Worm (Caenorhabditis elegans) whole organism, young adult: ENCODE results near the gene Y37E11AL.2.

Experiments
- F23B12.7 ChIP-seq: sonication (generic microtip); optimal IDR thresholded peaks from 2 replicates; lab custom pipeline; 2017; ENCODE audit warnings: missing genetic modification characterization, mild to moderate bottlenecking, missing compliant biosample characterization, antibody characterized with exemption, moderate library complexity; ENCODE audit not compliant: insufficient read depth
- F57C9.4 ChIP-seq: sonication (generic microtip); optimal IDR thresholded peaks from 2 replicates; lab custom pipeline; 2017; ENCODE audit warnings: mild to moderate bottlenecking, missing genetic modification characterization, missing compliant biosample characterization
- K11D2.4 ChIP-seq: fragments of 200-800 bp; sonication (Bioruptor generic); IDR thresholded peaks from 2 replicates; pipeline ENCODE4 v1.3.6; 2022; ENCODE audit warnings: missing genetic modification reagents, missing genetic modification characterization, missing compliant biosample characterization
- ama-1 ChIP-seq, 3 experiments: fragments of 150-350 bp in 1 of 3; sonication (generic microtip) in 2 of 3; optimal IDR thresholded peaks; 2 replicates each; lab custom pipeline; 2014 to 2018; ENCODE audit warnings: missing biosample characterization in 2 of 3, missing genetic modification characterization in 2 of 3, missing genetic modification reagents in 2 of 3
- athp-1 ChIP-seq: sonication (generic microtip); optimal IDR thresholded peaks from 2 replicates; lab custom pipeline; 2017; ENCODE audit warnings: mild to moderate bottlenecking, missing genetic modification characterization, missing compliant biosample characterization
- chd-7 ChIP-seq: sonication (generic microtip); optimal IDR thresholded peaks from 2 replicates; lab custom pipeline; 2016; ENCODE audit warnings: mild to moderate bottlenecking, missing genetic modification characterization, moderate library complexity, missing compliant biosample characterization
- efl-1 ChIP-seq: fragments of 150-350 bp; optimal IDR thresholded peaks from 2 replicates; lab custom pipeline; 2014; ENCODE audit warnings: missing biosample characterization, missing genetic modification reagents, missing genetic modification characterization
- gei-17 ChIP-seq: fragments of 200-800 bp; sonication (Bioruptor generic); optimal IDR thresholded peaks from 2 replicates; lab custom pipeline; 2018; ENCODE audit warnings: mild to moderate bottlenecking, missing genetic modification characterization, missing compliant biosample characterization
- madf-8 ChIP-seq: fragments of 200-800 bp; sonication (Bioruptor generic); conservative IDR thresholded peaks from 2 replicates; pipeline ENCODE4 v1.3.6; 2022; ENCODE audit warnings: missing genetic modification reagents, missing genetic modification characterization, missing compliant biosample characterization
- snpc-1.3 ChIP-seq: sonication (generic microtip); optimal IDR thresholded peaks from 2 replicates; lab custom pipeline; 2017; ENCODE audit warnings: missing genetic modification characterization, mild to moderate bottlenecking, missing compliant biosample characterization, antibody characterized with exemption, moderate library complexity, missing genotype, missing genetic modification reagents; ENCODE audit not compliant: insufficient read depth
- snpc-4 ChIP-seq, 5 experiments: fragments of 150-350 bp in 1 of 5; sonication (generic microtip) in 4 of 5; optimal IDR thresholded peaks; 2 replicates each; lab custom pipeline; 2014 to 2018; ENCODE audit warnings: missing genetic modification characterization in 5 of 5, missing biosample characterization in 3 of 5, antibody characterized with exemption in 2 of 5, mild to moderate bottlenecking in 2 of 5, missing compliant biosample characterization in 2 of 5, missing genotype in 2 of 5, moderate library complexity in 2 of 5, missing genetic modification reagents in 1 of 5
- ztf-28 ChIP-seq: fragments of 200-800 bp; sonication (Bioruptor generic); IDR thresholded peaks from 2 replicates; pipeline ENCODE4 v1.3.6; 2022; ENCODE audit warnings: missing genetic modification reagents, missing genetic modification characterization, missing compliant biosample characterization
- ztf-6 ChIP-seq: fragments of 200-800 bp; sonication (Bioruptor generic); IDR thresholded peaks from 2 replicates; pipeline ENCODE4 v1.3.6; 2022; ENCODE audit warnings: missing genetic modification reagents, missing genetic modification characterization, missing compliant biosample characterization

DNA sequence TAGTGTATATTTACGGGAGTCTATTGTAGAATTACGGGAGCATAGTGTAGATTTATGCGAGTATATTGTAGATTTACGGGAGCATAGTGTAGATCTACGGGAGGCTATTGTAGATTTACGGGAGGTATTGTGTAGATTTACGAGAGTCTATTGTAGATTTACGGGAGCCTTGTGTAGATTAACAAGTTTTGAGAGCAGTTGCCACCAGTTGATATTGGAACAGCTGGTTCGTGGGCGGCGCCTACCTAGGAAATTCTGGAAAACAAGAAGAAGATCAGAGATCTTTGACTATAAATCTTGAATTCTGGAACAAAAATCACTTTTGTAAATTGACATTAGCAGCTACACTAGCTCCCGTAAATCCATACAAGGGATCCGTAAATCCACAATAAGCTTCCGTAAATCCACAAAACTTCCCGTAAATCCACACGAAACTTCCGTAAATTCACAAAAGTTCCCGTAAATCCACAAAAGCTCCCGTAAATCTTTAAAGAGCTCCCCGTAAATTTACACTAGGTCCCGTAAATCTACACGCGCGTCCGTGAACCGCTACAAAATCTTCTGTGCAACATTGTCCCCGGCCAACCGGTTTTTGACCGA, 45.4 kb upstream of the Y37E11AL.2 start:
- TF ChIP-seq chd-7 (tag; lab: Kevin White, UChicago) (no peak), athp-1 (tag; lab: Kevin White, UChicago) (no peak), K11D2.4 (GFP tag; lab: Robert Waterston, UW) (no peak), efl-1 (no peak), ama-1 (optimal IDR thresholded peaks at IDR 0.05; lab: Kevin White, UChicago) (no peak), ama-1 (GFP tag; optimal IDR thresholded peaks at IDR 0.05; lab: Kevin White, UChicago) (no peak), madf-8 (no peak), F57C9.4 (no peak), gei-17 (no peak), ztf-28 (GFP tag; lab: Robert Waterston, UW) (no peak), snpc-4 (GFP tag; optimal IDR thresholded peaks at IDR 0.05; lab: Kevin White, UChicago) (no peak), snpc-4 (tag; optimal IDR thresholded peaks at IDR 0.05; lab: Kevin White, UChicago) (no peak), F23B12.7 (no peak), snpc-1.3 (tag; lab: Kevin White, UChicago) (no peak), ztf-6 (GFP tag; lab: Robert Waterston, UW) (no peak)
